Fruit fly (Drosophila melanogaster) whole organism, adult: ENCODE results near the gene MTF-1.
A peak's percentile ranks its signal among the peaks of the same experiment; 100 is the strongest.

Experiments used
- CG11617 ChIP-seq: fragments of 200-800 bp; sonication (Bioruptor generic); optimal IDR thresholded peaks from 2 replicates; lab custom pipeline; 2017; ENCODE audit warnings: mild to moderate bottlenecking, missing biosample characterization, missing genetic modification reagents, missing genetic modification characterization
- CG12768 ChIP-seq: fragments of 200-800 bp; sonication (Bioruptor generic); optimal IDR thresholded peaks from 2 replicates; lab custom pipeline; 2017; ENCODE audit warnings: missing biosample characterization, missing genetic modification characterization, mild to moderate bottlenecking, moderate library complexity, missing genetic modification reagents
- CG14711 ChIP-seq: fragments of 200-800 bp; sonication (Bioruptor generic); optimal IDR thresholded peaks from 2 replicates; lab custom pipeline; 2018; ENCODE audit warnings: missing biosample characterization, mild to moderate bottlenecking, missing genetic modification characterization, moderate library complexity
- CG1620 ChIP-seq: fragments of 200-800 bp; sonication (Bioruptor generic); optimal IDR thresholded peaks from 2 replicates; lab custom pipeline; 2016; ENCODE audit warnings: missing biosample characterization, missing genetic modification characterization
- CG33017 ChIP-seq: fragments of 200-800 bp; sonication (Bioruptor generic); optimal IDR thresholded peaks from 2 replicates; lab custom pipeline; 2018; ENCODE audit warnings: missing biosample characterization, mild to moderate bottlenecking, missing genetic modification characterization, moderate library complexity
- CG5204 ChIP-seq: fragments of 200-800 bp; sonication (Bioruptor generic); optimal IDR thresholded peaks from 2 replicates; lab custom pipeline; 2016; ENCODE audit warnings: missing biosample characterization, missing genetic modification characterization
- CG7045 ChIP-seq: fragments of 200-800 bp; sonication (Bioruptor generic); optimal IDR thresholded peaks from 2 replicates; lab custom pipeline; 2017; ENCODE audit warnings: missing biosample characterization, mild to moderate bottlenecking, missing genetic modification characterization
- CG7101 ChIP-seq: fragments of 200-800 bp; sonication (Bioruptor generic); optimal IDR thresholded peaks from 2 replicates; lab custom pipeline; 2018; ENCODE audit warnings: missing biosample characterization, mild to moderate bottlenecking, missing genetic modification characterization, moderate library complexity
- Clk ChIP-seq: fragments of 200-800 bp; sonication (Bioruptor generic); optimal IDR thresholded peaks from 2 replicates; lab custom pipeline; 2017; ENCODE audit warnings: missing biosample characterization, missing genetic modification characterization
- Crg-1 ChIP-seq: fragments of 200-800 bp; sonication (Bioruptor generic); optimal IDR thresholded peaks from 2 replicates; lab custom pipeline; 2016; ENCODE audit warnings: missing biosample characterization, missing genetic modification characterization
- Hr96 ChIP-seq: fragments of 200-800 bp; sonication (Bioruptor generic); optimal IDR thresholded peaks from 2 replicates; lab custom pipeline; 2016; ENCODE audit warnings: missing biosample characterization, missing genetic modification characterization
- Mnt ChIP-seq: fragments of 200-800 bp; sonication (Bioruptor generic); optimal IDR thresholded peaks from 2 replicates; lab custom pipeline; 2016; ENCODE audit warnings: missing biosample characterization, mild to moderate bottlenecking, missing genetic modification characterization
- bab1 ChIP-seq: fragments of 200-800 bp; sonication (Bioruptor generic); optimal IDR thresholded peaks from 3 replicates; lab custom pipeline; 2019; ENCODE audit warnings: missing biosample characterization, mild to moderate bottlenecking, missing genetic modification characterization, moderate library complexity
- cic ChIP-seq: fragments of 200-800 bp; sonication (Bioruptor generic); optimal IDR thresholded peaks from 2 replicates; lab custom pipeline; 2017; ENCODE audit warnings: missing biosample characterization, mild to moderate bottlenecking, missing genetic modification characterization, moderate library complexity
- cnc ChIP-seq, 2 experiments: fragments of >200 bp; optimal IDR thresholded peaks; 2 replicates each; lab custom pipeline; 2017
- kay ChIP-seq: fragments of 200-800 bp; sonication (Bioruptor generic); peaks from one replicate; lab custom pipeline; 2016; ENCODE audit warnings: missing biosample characterization, missing genetic modification characterization, borderline replicate concordance
- ovo ChIP-seq: fragments of 200-800 bp; sonication (Bioruptor generic); optimal IDR thresholded peaks from 2 replicates; lab custom pipeline; 2016; ENCODE audit warnings: missing biosample characterization, missing genetic modification characterization
- pad ChIP-seq: fragments of 200-800 bp; sonication (Bioruptor generic); optimal IDR thresholded peaks from 3 replicates; lab custom pipeline; 2017; ENCODE audit warnings: missing biosample characterization, missing genetic modification characterization, mild to moderate bottlenecking, moderate library complexity, missing genetic modification reagents
- tj ChIP-seq: fragments of 200-800 bp; sonication (Bioruptor generic); optimal IDR thresholded peaks from 3 replicates; lab custom pipeline; 2017; ENCODE audit warnings: missing biosample characterization, mild to moderate bottlenecking, missing genetic modification characterization, moderate library complexity
- toe ChIP-seq: fragments of 200-800 bp; sonication (Bioruptor generic); optimal IDR thresholded peaks from 2 replicates; lab custom pipeline; 2016; ENCODE audit warnings: missing biosample characterization, missing genetic modification characterization

MTF-1 gene

DNA sequence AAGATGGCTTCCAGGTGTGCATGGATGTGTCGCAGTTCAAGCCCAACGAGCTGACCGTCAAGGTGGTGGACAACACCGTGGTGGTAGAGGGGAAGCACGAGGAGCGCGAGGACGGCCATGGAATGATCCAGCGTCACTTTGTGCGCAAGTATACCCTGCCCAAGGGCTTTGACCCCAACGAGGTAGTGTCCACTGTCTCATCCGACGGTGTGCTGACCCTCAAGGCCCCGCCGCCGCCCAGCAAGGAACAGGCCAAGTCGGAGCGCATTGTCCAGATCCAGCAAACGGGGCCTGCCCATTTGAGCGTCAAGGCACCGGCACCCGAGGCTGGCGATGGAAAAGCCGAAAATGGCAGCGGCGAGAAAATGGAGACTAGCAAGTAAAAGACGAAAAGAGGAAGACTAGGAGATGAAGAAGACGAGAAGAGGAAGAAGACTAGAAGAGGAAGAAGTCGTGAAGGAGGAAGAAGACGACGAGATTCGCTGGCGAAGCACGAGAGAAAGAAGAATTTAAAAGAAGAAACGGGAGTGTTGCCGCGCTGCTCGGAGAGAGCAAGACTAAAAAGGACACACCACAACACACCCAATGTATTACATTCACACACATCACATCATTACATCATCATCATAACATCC lies 45.5 kb upstream of the MTF-1 start:
- no peak for TF ChIP-seq kay
- TF ChIP-seq Hr96 (GFP tag; lab: Kevin White, UChicago), result no peak

DNA sequence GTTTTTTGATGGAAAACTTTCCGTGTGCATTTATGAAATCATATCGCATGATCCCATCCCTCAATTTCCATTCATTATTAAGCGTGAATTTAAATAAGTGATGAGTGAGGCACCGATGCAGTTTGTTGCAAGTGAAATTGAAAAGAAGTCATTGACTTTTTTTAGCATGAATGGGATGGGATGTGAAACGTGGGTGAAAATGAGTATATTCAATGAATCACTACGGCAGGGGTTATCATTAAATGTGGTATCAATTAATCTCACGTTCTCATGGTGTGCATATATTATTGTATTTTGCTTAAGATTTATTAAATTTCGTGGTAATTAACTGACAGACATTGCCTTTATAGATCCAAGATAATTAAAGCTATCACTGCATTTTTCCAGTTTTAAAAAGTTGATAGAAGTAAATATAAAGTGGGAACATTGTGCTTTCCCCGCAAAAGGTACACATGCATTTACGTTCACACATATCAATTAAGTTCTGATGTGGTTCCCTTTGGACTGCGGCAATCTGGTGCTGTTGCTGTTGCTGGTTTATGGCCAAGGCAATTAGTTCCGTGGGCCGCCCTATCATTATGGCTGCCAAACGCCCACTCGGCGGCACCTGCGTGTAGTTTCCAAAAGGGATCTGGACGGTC lies 38.7 kb upstream of the MTF-1 start:
- TF ChIP-seq kay (peak; percentile 84), CG11617 (no peak), CG33017 (tag; lab: Kevin White, UChicago) (no peak), CG5204 (GFP tag; lab: Kevin White, UChicago) (no peak), ovo (GFP tag; lab: Kevin White, UChicago) (no peak), Crg-1 (GFP tag; lab: Kevin White, UChicago) (no peak), cic (GFP tag; lab: Kevin White, UChicago) (peak; percentile 70), Hr96 (GFP tag; lab: Kevin White, UChicago) (no peak), pad (no peak), bab1 (GFP tag; lab: Kevin White, UChicago) (no peak), CG7045 (GFP tag; lab: Kevin White, UChicago) (peak; percentile 33), Clk (GFP tag; lab: Kevin White, UChicago) (no peak), CG1620 (GFP tag; lab: Kevin White, UChicago) (no peak), cnc (optimal IDR thresholded peaks at IDR 0.05; lab: Kevin White, UChicago) (no peak), CG14711 (no peak), CG12768 (GFP tag; lab: Kevin White, UChicago) (peak; percentile 20), tj (peak; percentile 34), CG7101 (tag; lab: Kevin White, UChicago) (no peak), toe (GFP tag; lab: Kevin White, UChicago) (no peak), Mnt (GFP tag; lab: Kevin White, UChicago) (no peak)

DNA sequence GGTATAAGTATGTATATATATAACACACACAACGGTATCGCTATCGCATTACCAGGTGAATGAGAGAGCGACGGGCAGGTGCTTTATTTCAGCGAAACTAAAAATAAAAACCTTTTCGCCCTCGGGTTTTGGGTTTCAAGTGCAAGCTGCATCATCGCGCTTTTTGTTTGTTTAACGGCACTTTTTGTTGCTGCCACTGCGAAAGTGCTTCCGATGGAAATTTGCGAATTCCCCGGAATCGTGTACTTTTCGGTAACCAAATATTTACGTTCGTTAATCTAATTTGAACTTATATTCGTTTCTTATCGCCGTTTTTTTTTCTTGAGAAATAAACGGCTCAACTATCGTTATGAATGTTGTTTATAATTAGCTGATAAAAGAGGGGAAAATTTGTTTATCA lies 34.1 kb upstream of the MTF-1 start:
- TF ChIP-seq Clk (GFP tag; lab: Kevin White, UChicago) (no peak), Hr96 (GFP tag; lab: Kevin White, UChicago) (no peak), pad (peak; percentile 36), CG7045 (GFP tag; lab: Kevin White, UChicago) (peak; percentile 9), kay (peak; percentile 95), CG5204 (GFP tag; lab: Kevin White, UChicago) (no peak), cnc (optimal IDR thresholded peaks at IDR 0.05; lab: Kevin White, UChicago) (no peak), CG12768 (GFP tag; lab: Kevin White, UChicago) (peak; percentile 49), cic (GFP tag; lab: Kevin White, UChicago) (peak; percentile 76), toe (GFP tag; lab: Kevin White, UChicago) (no peak), tj (peak; percentile 91), ovo (GFP tag; lab: Kevin White, UChicago) (peak; percentile 94), CG33017 (tag; lab: Kevin White, UChicago) (no peak)

DNA sequence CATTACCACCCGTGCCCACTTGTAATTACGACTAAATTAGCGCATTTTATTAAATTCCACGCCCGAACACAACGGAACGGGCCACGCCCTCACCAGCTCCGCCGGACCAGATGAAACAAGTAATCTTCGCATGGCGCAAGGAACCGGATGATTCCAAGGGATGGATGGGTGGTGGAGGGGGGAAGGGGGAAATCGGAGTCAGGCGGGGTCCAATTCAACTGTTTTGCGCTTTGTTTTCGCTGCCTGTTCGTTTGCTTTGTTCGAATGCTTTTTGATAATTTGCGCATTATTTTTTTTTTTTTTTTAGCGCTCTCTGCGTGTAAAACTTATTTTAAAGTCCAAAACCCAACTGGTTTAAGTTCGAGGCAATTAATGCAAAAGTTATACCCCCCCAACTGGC lies 33.4 kb upstream of the MTF-1 start:
- TF ChIP-seq CG7045 (GFP tag; lab: Kevin White, UChicago), result no peak
- TF ChIP-seq CG7101 (tag; lab: Kevin White, UChicago), result no peak
- TF ChIP-seq tj, result peak; percentile 37

DNA sequence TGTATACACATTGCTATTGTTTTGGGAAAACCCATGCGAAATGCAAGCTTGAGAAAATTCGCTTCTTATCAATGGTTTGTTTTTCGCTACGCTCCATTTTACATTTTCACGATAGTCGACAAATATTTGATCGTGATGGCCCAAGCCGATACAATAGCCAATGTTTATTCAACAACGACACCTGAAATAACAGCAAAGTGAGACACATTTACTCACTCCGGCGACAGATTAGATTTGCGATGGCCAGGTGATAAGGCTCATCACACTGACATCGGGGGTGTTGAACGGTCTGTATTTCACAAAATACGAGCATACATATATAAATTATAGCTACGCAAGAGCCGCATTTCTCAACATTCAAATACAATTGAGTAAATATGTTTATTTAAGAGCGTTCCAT lies 33.0 kb upstream of the MTF-1 start:
- TF ChIP-seq CG33017 (tag; lab: Kevin White, UChicago), result peak; percentile 76
- TF ChIP-seq CG7045 (GFP tag; lab: Kevin White, UChicago), result peak; percentile 92
- peak; percentile 74 for TF ChIP-seq pad
- TF ChIP-seq CG12768 (GFP tag; lab: Kevin White, UChicago), result peak; percentile 94
- TF ChIP-seq Mnt (GFP tag; lab: Kevin White, UChicago), result peak; percentile 77
- no peak for TF ChIP-seq cnc (optimal IDR thresholded peaks at IDR 0.05; lab: Kevin White, UChicago)
- peak; percentile 72 for TF ChIP-seq CG11617
- peak; percentile 92 for TF ChIP-seq cic (GFP tag; lab: Kevin White, UChicago)
- no peak for TF ChIP-seq tj
- TF ChIP-seq Hr96 (GFP tag; lab: Kevin White, UChicago), result no peak
- peak; percentile 68 for TF ChIP-seq CG14711
- TF ChIP-seq Clk (GFP tag; lab: Kevin White, UChicago), result peak; percentile 72
- peak; percentile 92 for TF ChIP-seq kay
- TF ChIP-seq toe (GFP tag; lab: Kevin White, UChicago), result peak; percentile 36
- peak; percentile 57 for TF ChIP-seq bab1 (GFP tag; lab: Kevin White, UChicago)
- peak; percentile 93 for TF ChIP-seq ovo (GFP tag; lab: Kevin White, UChicago)
- TF ChIP-seq Crg-1 (GFP tag; lab: Kevin White, UChicago), result peak; percentile 86
- TF ChIP-seq CG1620 (GFP tag; lab: Kevin White, UChicago), result peak; percentile 69
- no peak for TF ChIP-seq CG5204 (GFP tag; lab: Kevin White, UChicago)
- TF ChIP-seq CG7101 (tag; lab: Kevin White, UChicago), result peak; percentile 88

DNA sequence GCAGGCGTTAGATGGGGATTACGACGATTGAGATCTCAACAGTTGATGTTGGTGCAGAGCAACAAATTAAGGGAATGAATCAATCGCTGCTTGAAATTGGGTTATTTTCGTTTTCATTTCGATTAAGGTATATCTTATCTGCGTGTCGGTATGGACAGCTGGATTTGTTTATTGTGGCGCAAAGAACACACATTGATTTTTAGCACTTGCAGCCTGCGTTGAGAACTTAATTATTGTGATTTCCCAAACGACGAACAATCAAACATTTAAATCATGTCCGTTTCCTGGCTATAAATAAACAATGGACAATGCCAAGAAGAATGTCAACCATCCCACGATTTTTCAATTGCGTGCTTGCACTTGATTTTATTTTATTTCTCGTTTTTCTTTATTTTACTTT lies 32.1 kb upstream of the MTF-1 start:
- no peak for TF ChIP-seq kay
- no peak for TF ChIP-seq CG33017 (tag; lab: Kevin White, UChicago)
- no peak for TF ChIP-seq bab1 (GFP tag; lab: Kevin White, UChicago)
- TF ChIP-seq tj, result no peak
- TF ChIP-seq CG1620 (GFP tag; lab: Kevin White, UChicago), result no peak
- TF ChIP-seq Clk (GFP tag; lab: Kevin White, UChicago), result no peak
